Fruit fly (Drosophila melanogaster) whole organism, adult: Measurements from ENCODE around the gene CG14312.

Source experiments
- CG11617 ChIP-seq: fragments of 200-800 bp; sonication (Bioruptor generic); optimal IDR thresholded peaks from 2 replicates; lab custom pipeline; 2017; ENCODE audit warnings: mild to moderate bottlenecking, missing biosample characterization, missing genetic modification reagents, missing genetic modification characterization
- Clk ChIP-seq: fragments of 200-800 bp; sonication (Bioruptor generic); optimal IDR thresholded peaks from 2 replicates; lab custom pipeline; 2017; ENCODE audit warnings: missing biosample characterization, missing genetic modification characterization
- Crg-1 ChIP-seq: fragments of 200-800 bp; sonication (Bioruptor generic); optimal IDR thresholded peaks from 2 replicates; lab custom pipeline; 2016; ENCODE audit warnings: missing biosample characterization, missing genetic modification characterization
- cic ChIP-seq: fragments of 200-800 bp; sonication (Bioruptor generic); optimal IDR thresholded peaks from 2 replicates; lab custom pipeline; 2017; ENCODE audit warnings: missing biosample characterization, mild to moderate bottlenecking, missing genetic modification characterization, moderate library complexity
- cnc ChIP-seq, 2 experiments: fragments of >200 bp; optimal IDR thresholded peaks; 2 replicates each; lab custom pipeline; 2017
- kay ChIP-seq: fragments of 200-800 bp; sonication (Bioruptor generic); peaks from one replicate; lab custom pipeline; 2016; ENCODE audit warnings: missing biosample characterization, missing genetic modification characterization, borderline replicate concordance
- ovo ChIP-seq: fragments of 200-800 bp; sonication (Bioruptor generic); optimal IDR thresholded peaks from 2 replicates; lab custom pipeline; 2016; ENCODE audit warnings: missing biosample characterization, missing genetic modification characterization

- peak; percentile 43 for TF ChIP-seq ovo (GFP tag; lab: Kevin White, UChicago)
- no peak for TF ChIP-seq Clk (GFP tag; lab: Kevin White, UChicago)
- no peak for TF ChIP-seq cic (GFP tag; lab: Kevin White, UChicago)
- no peak for TF ChIP-seq Crg-1 (GFP tag; lab: Kevin White, UChicago)
- no peak for TF ChIP-seq cnc (optimal IDR thresholded peaks at IDR 0.05; lab: Kevin White, UChicago)
- TF ChIP-seq CG11617 (GFP tag; lab: Kevin White, UChicago): no peak
- TF ChIP-seq kay: no peak
Measured at dm6 chr3R:18249268-18249667, 34.1 kb downstream of the CG14312 start.
